Fruit fly (Drosophila melanogaster) whole organism, embryonic: ENCODE results near the gene CG10700.
A peak's percentile ranks its signal among the peaks of the same experiment; 100 is the strongest.

Experiments
- Bdp1 ChIP-seq: fragments of 200-800 bp; sonication (Bioruptor generic); optimal IDR thresholded peaks from 3 replicates; lab custom pipeline; 2016; ENCODE audit warnings: missing biosample characterization, missing genetic modification characterization
- Bteb2 ChIP-seq: fragments of 200-800 bp; sonication (Bioruptor generic); optimal IDR thresholded peaks from 2 replicates; lab custom pipeline; 2016; ENCODE audit warnings: missing biosample characterization, missing genetic modification characterization
- CG10462 ChIP-seq: fragments of 200-800 bp; sonication (Bioruptor generic); optimal IDR thresholded peaks from 2 replicates; lab custom pipeline; 2016; ENCODE audit warnings: missing biosample characterization, missing genetic modification characterization
- CG10565 ChIP-seq: fragments of 200-800 bp; sonication (Bioruptor generic); optimal IDR thresholded peaks from 3 replicates; lab custom pipeline; 2016; ENCODE audit warnings: missing biosample characterization, mild to moderate bottlenecking, missing genetic modification characterization
- CG13424 ChIP-seq: fragments of 200-800 bp; sonication (Bioruptor generic); optimal IDR thresholded peaks from 2 replicates; lab custom pipeline; 2019; ENCODE audit warnings: missing biosample characterization, mild to moderate bottlenecking, missing genetic modification characterization, moderate library complexity
- CG17359 ChIP-seq: fragments of 200-800 bp; sonication (Bioruptor generic); optimal IDR thresholded peaks from 3 replicates; lab custom pipeline; 2018; ENCODE audit warnings: missing biosample characterization, mild to moderate bottlenecking, missing genetic modification characterization, moderate library complexity
- CG17385 ChIP-seq: fragments of 200-800 bp; sonication (Bioruptor generic); optimal IDR thresholded peaks from 3 replicates; lab custom pipeline; 2018; ENCODE audit warnings: missing biosample characterization, mild to moderate bottlenecking, missing genetic modification characterization
- CG17568 ChIP-seq: fragments of 200-800 bp; sonication (Bioruptor generic); optimal IDR thresholded peaks from 2 replicates; lab custom pipeline; 2018; ENCODE audit warnings: missing biosample characterization, mild to moderate bottlenecking, missing genetic modification characterization, moderate library complexity
- CG18764 ChIP-seq: fragments of 200-800 bp; sonication (Bioruptor generic); optimal IDR thresholded peaks from 3 replicates; lab custom pipeline; 2016; ENCODE audit warnings: missing biosample characterization, missing genetic modification characterization
- CG2129 ChIP-seq: fragments of 200-800 bp; sonication (Bioruptor generic); IDR thresholded peaks from 2 replicates; pipeline ENCODE4 v1.3.6; 2022; ENCODE audit warnings: missing biosample characterization, missing genetic modification characterization; ENCODE audit not compliant: partially characterized antibody
- CG30403 ChIP-seq: fragments of 200-800 bp; sonication (Bioruptor generic); optimal IDR thresholded peaks from 3 replicates; lab custom pipeline; 2016; ENCODE audit warnings: missing biosample characterization, missing genetic modification characterization
- CG34422 ChIP-seq: fragments of 200-800 bp; sonication (Bioruptor generic); IDR thresholded peaks from 3 replicates; pipeline ENCODE4 v1.3.6; 2022; ENCODE audit warnings: missing biosample characterization, missing genetic modification characterization
- CG4617 ChIP-seq: fragments of 200-800 bp; sonication (Bioruptor generic); optimal IDR thresholded peaks from 3 replicates; lab custom pipeline; 2016; ENCODE audit warnings: missing biosample characterization, missing genetic modification characterization, borderline replicate concordance
- CG4730 ChIP-seq: fragments of 200-800 bp; sonication (Bioruptor generic); IDR thresholded peaks from 2 replicates; pipeline ENCODE4 v1.3.6; 2022; ENCODE audit warnings: missing biosample characterization, missing genetic modification characterization
- CG6813 ChIP-seq: fragments of 200-800 bp; sonication (Bioruptor generic); optimal IDR thresholded peaks from 2 replicates; lab custom pipeline; 2017; ENCODE audit warnings: missing biosample characterization, missing genetic modification characterization, mild to moderate bottlenecking, moderate library complexity, missing genetic modification reagents
- CG7963 ChIP-seq: fragments of 200-800 bp; sonication (Bioruptor generic); IDR thresholded peaks from 3 replicates; pipeline ENCODE4 v1.3.6; 2022; ENCODE audit warnings: missing biosample characterization, missing genetic modification characterization; ENCODE audit not compliant: partially characterized antibody
- CG8089 ChIP-seq: fragments of 200-800 bp; sonication (Bioruptor generic); optimal IDR thresholded peaks from 3 replicates; lab custom pipeline; 2016; ENCODE audit warnings: missing biosample characterization, missing genetic modification characterization
- CG8359 ChIP-seq: fragments of 200-800 bp; sonication (Bioruptor generic); optimal IDR thresholded peaks from 2 replicates; lab custom pipeline; 2017; ENCODE audit warnings: missing biosample characterization, mild to moderate bottlenecking, missing genetic modification characterization, borderline replicate concordance
- CG8924 ChIP-seq: fragments of 200-800 bp; optimal IDR thresholded peaks from 3 replicates; lab custom pipeline; 2019; ENCODE audit warnings: missing biosample characterization, mild to moderate bottlenecking, missing genetic modification characterization, moderate library complexity
- CG9437 ChIP-seq: fragments of 200-800 bp; sonication (Bioruptor generic); optimal IDR thresholded peaks from 2 replicates; lab custom pipeline; 2018; ENCODE audit warnings: missing biosample characterization, mild to moderate bottlenecking, missing genetic modification characterization
- CG9876 ChIP-seq: fragments of 200-800 bp; sonication (Bioruptor generic); optimal IDR thresholded peaks from 2 replicates; lab custom pipeline; 2016; ENCODE audit warnings: missing biosample characterization, missing genetic modification characterization
- Dad ChIP-seq: fragments of 200-800 bp; sonication (Bioruptor generic); optimal IDR thresholded peaks from 3 replicates; lab custom pipeline; 2016; ENCODE audit warnings: missing biosample characterization, missing genetic modification characterization
- Dp ChIP-seq: fragments of 200-800 bp; sonication (Bioruptor generic); optimal IDR thresholded peaks from 2 replicates; lab custom pipeline; 2018; ENCODE audit warnings: missing biosample characterization, mild to moderate bottlenecking, missing genetic modification characterization, moderate library complexity
- Eip74EF ChIP-seq, 2 experiments: fragments of 200-800 bp in 1 of 2; fragments of >200 bp in 1 of 2; sonication (Bioruptor generic) in 1 of 2; optimal IDR thresholded peaks; 2 replicates each; lab custom pipeline; 2017 to 2019; ENCODE audit warnings: missing biosample characterization in 2 of 2, missing genetic modification characterization in 2 of 2, mild to moderate bottlenecking in 1 of 2, moderate library complexity in 1 of 2
- Gsc ChIP-seq: fragments of 200-800 bp; sonication (Bioruptor generic); IDR thresholded peaks from 2 replicates; pipeline ENCODE4 v1.3.6; 2022; ENCODE audit warnings: missing biosample characterization, missing genetic modification characterization
- Kr ChIP-seq: fragments of 200-800 bp; sonication (Bioruptor generic); optimal IDR thresholded peaks from 2 replicates; lab custom pipeline; 2017; ENCODE audit warnings: missing biosample characterization, mild to moderate bottlenecking, missing genetic modification characterization
- Nf-YA ChIP-seq: fragments of 200-800 bp; sonication (Bioruptor generic); IDR thresholded peaks from 2 replicates; pipeline ENCODE4 v1.3.6; 2022; ENCODE audit warnings: missing biosample characterization, missing genetic modification characterization
- Six4 ChIP-seq: fragments of 200-800 bp; sonication (Bioruptor generic); optimal IDR thresholded peaks from 2 replicates; lab custom pipeline; 2016; ENCODE audit warnings: missing biosample characterization, missing genetic modification characterization
- Spps ChIP-seq: fragments of 200-800 bp; sonication (Bioruptor generic); optimal IDR thresholded peaks from 2 replicates; lab custom pipeline; 2018; ENCODE audit warnings: missing biosample characterization, mild to moderate bottlenecking, missing genetic modification characterization
- Sry-β ChIP-seq: fragments of 200-800 bp; sonication (Bioruptor generic); optimal IDR thresholded peaks from 2 replicates; lab custom pipeline; 2018; ENCODE audit warnings: missing biosample characterization, mild to moderate bottlenecking, missing genetic modification characterization, moderate library complexity
- Stat92E ChIP-seq, 3 experiments: fragments of >200 bp in 2 of 3; fragments of 200-800 bp in 1 of 3; sonication (Bioruptor generic) in 1 of 3; optimal IDR thresholded peaks; 2 replicates each; lab custom pipeline; 2017 to 2019; ENCODE audit warnings: missing biosample characterization in 3 of 3, missing genetic modification characterization in 3 of 3, mild to moderate bottlenecking in 1 of 3, moderate library complexity in 1 of 3
- Tbp ChIP-seq: fragments of >200 bp; optimal IDR thresholded peaks from 2 replicates; lab custom pipeline; 2018; ENCODE audit warnings: missing biosample characterization, missing genetic modification characterization
- YL-1 ChIP-seq: fragments of 200-800 bp; sonication (Bioruptor generic); optimal IDR thresholded peaks from 3 replicates; lab custom pipeline; 2017; ENCODE audit warnings: missing biosample characterization, mild to moderate bottlenecking, missing genetic modification characterization
- cg ChIP-seq: fragments of 200-800 bp; sonication (Bioruptor generic); optimal IDR thresholded peaks from 3 replicates; lab custom pipeline; 2019; ENCODE audit warnings: missing biosample characterization, mild to moderate bottlenecking, missing genetic modification characterization, moderate library complexity
- chif ChIP-seq, 2 experiments: fragments of 200-800 bp; sonication (Bioruptor generic); optimal IDR thresholded peaks; 3 replicates each; lab custom pipeline; 2016; ENCODE audit warnings: missing biosample characterization in 2 of 2, missing genetic modification characterization in 2 of 2
- emc ChIP-seq: fragments of 200-800 bp; sonication (Bioruptor generic); optimal IDR thresholded peaks from 2 replicates; lab custom pipeline; 2016; ENCODE audit warnings: missing biosample characterization, missing genetic modification characterization
- en ChIP-seq: fragments of 200-800 bp; sonication (Bioruptor generic); optimal IDR thresholded peaks from 2 replicates; lab custom pipeline; 2016; ENCODE audit warnings: missing biosample characterization, missing genetic modification characterization
- hkb ChIP-seq, 2 experiments: fragments of 200-800 bp in 1 of 2; fragments of >200 bp in 1 of 2; sonication (Bioruptor generic) in 1 of 2; IDR thresholded peaks in 1 of 2; optimal IDR thresholded peaks in 1 of 2; 2 replicates each; pipeline versions ENCODE4 v1.3.6 to Lab custom; 2017 to 2022; ENCODE audit warnings: missing biosample characterization in 1 of 2, missing genetic modification characterization in 1 of 2
- hth ChIP-seq: fragments of >200 bp; optimal IDR thresholded peaks from 2 replicates; lab custom pipeline; 2017; ENCODE audit warnings: inconsistent platforms
- nerfin-2 ChIP-seq: fragments of 200-800 bp; sonication (Bioruptor generic); IDR thresholded peaks from 2 replicates; pipeline ENCODE4 v1.3.6; 2022; ENCODE audit warnings: missing biosample characterization, missing genetic modification characterization; ENCODE audit not compliant: partially characterized antibody
- ranshi ChIP-seq: fragments of 200-800 bp; sonication (Bioruptor generic); IDR thresholded peaks from 2 replicates; pipeline ENCODE4 v1.3.6; 2022; ENCODE audit warnings: missing biosample characterization, missing genetic modification characterization
- run ChIP-seq: fragments of 200-800 bp; sonication (Bioruptor generic); optimal IDR thresholded peaks from 3 replicates; lab custom pipeline; 2018; ENCODE audit warnings: missing biosample characterization, mild to moderate bottlenecking, missing genetic modification characterization
- sd ChIP-seq: fragments of 200-800 bp; sonication (Bioruptor generic); optimal IDR thresholded peaks from 3 replicates; lab custom pipeline; 2018; ENCODE audit warnings: missing biosample characterization, mild to moderate bottlenecking, missing genetic modification characterization, moderate library complexity
- slou ChIP-seq: fragments of 200-800 bp; sonication (Bioruptor generic); optimal IDR thresholded peaks from 3 replicates; lab custom pipeline; 2016; ENCODE audit warnings: missing biosample characterization, missing genetic modification characterization
- slp2 ChIP-seq: fragments of 200-800 bp; sonication (Bioruptor generic); optimal IDR thresholded peaks from 2 replicates; lab custom pipeline; 2016; ENCODE audit warnings: missing biosample characterization, missing genetic modification characterization
- sna ChIP-seq: fragments of 200-800 bp; sonication (Bioruptor generic); IDR thresholded peaks from 2 replicates; pipeline ENCODE4 v1.3.6; 2022; ENCODE audit warnings: missing biosample characterization, missing genetic modification characterization; ENCODE audit not compliant: partially characterized antibody
- so ChIP-seq: fragments of 200-800 bp; sonication (Bioruptor generic); IDR thresholded peaks from 3 replicates; pipeline ENCODE4 v1.3.6; 2022; ENCODE audit warnings: missing biosample characterization, missing genetic modification characterization
- vfl ChIP-seq: fragments of 200-800 bp; sonication (Bioruptor generic); optimal IDR thresholded peaks from 2 replicates; lab custom pipeline; 2016; ENCODE audit warnings: missing biosample characterization, missing genetic modification characterization
- wdn ChIP-seq: fragments of 200-800 bp; sonication (Bioruptor generic); IDR thresholded peaks from 2 replicates; pipeline ENCODE4 v1.3.6; 2022; ENCODE audit warnings: missing biosample characterization, missing genetic modification characterization
- yki ChIP-seq: fragments of >200 bp; optimal IDR thresholded peaks from 3 replicates; lab custom pipeline; 2018

CG10700 gene

DNA sequence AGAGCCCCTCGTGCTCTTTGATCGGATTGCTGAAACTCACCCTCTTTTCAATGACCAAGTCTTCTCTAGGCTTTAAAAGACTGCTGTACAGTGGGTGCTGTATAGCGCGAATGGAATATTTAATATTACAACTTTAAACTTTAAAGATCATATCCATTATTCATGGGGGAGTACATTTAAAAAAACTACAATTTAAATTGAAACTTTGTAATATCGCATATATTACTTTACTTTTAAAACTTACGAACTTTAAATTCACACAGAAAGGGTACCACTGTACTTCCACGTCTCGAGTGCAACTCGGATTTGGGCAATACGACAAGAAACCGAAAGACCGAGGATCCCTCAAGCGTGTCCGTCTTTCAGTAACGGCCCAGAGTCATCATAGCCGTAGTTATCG is 19.9 kb downstream of the CG10700 start, which contains the start of gene Phlpp (continued):
- TF ChIP-seq so (GFP tag; lab: Robert Waterston, UW) = peak; percentile 77; the same call in 2 of the 3 replicates
- TF ChIP-seq Bdp1 (GFP tag; lab: Kevin White, UChicago) = no peak
- TF ChIP-seq slp2 (GFP tag; lab: Kevin White, UChicago) = peak; percentile 4
- no peak for TF ChIP-seq sna (GFP tag; lab: Robert Waterston, UW)
- TF ChIP-seq Dad (GFP tag; lab: Kevin White, UChicago) = no peak
- TF ChIP-seq CG18764 (GFP tag; lab: Kevin White, UChicago) = no peak
- TF ChIP-seq ranshi (GFP tag; lab: Robert Waterston, UW) = peak; percentile 66
- peak in 1 of 2 experiments; percentile 14 for TF ChIP-seq chif (GFP tag; optimal IDR thresholded peaks at IDR 0.05; lab: Kevin White, UChicago)
- TF ChIP-seq CG9437 (GFP tag; lab: Kevin White, UChicago) = peak; percentile 2
- no peak for TF ChIP-seq nerfin-2 (GFP tag; lab: Robert Waterston, UW)
- TF ChIP-seq CG4617 (GFP tag; lab: Kevin White, UChicago) = no peak
- TF ChIP-seq Sry-β = no peak
- peak; percentile 41 for TF ChIP-seq CG13424 (tag; lab: Kevin White, UChicago)
- TF ChIP-seq hth = no peak
- TF ChIP-seq en (GFP tag; lab: Kevin White, UChicago) = peak; percentile 28
- no peak for TF ChIP-seq Stat92E (GFP tag; optimal IDR thresholded peaks at IDR 0.05; lab: Kevin White, UChicago)
- no peak for TF ChIP-seq CG9876 (GFP tag; lab: Kevin White, UChicago)
- TF ChIP-seq yki (lab: Kevin White, UChicago) = no peak
- TF ChIP-seq vfl = no peak
- no peak for TF ChIP-seq run
- TF ChIP-seq CG8089 (GFP tag; lab: Kevin White, UChicago) = no peak
- peak; percentile 8 for TF ChIP-seq Six4 (GFP tag; lab: Kevin White, UChicago)
- peak; percentile 47; the same call in 1 of the 2 replicates for TF ChIP-seq CG4730 (GFP tag; lab: Robert Waterston, UW)
- TF ChIP-seq Spps = peak; percentile 26
- TF ChIP-seq Kr (GFP tag; lab: Kevin White, UChicago) = no peak
- no peak for TF ChIP-seq Tbp (GFP tag; lab: Kevin White, UChicago)
- TF ChIP-seq CG8924 (tag; lab: Kevin White, UChicago) = peak; percentile 40
- TF ChIP-seq emc (GFP tag; lab: Kevin White, UChicago) = no peak
- no peak for TF ChIP-seq Dp
- no peak for TF ChIP-seq slou (GFP tag; lab: Kevin White, UChicago)
- TF ChIP-seq CG17359 (tag; lab: Kevin White, UChicago) = peak; percentile 68
- peak; percentile 7 for TF ChIP-seq CG10462 (GFP tag; lab: Kevin White, UChicago)
- no peak for TF ChIP-seq hkb (optimal IDR thresholded peaks at IDR 0.05; lab: Kevin White, UChicago)
- TF ChIP-seq hkb (GFP tag; IDR thresholded peaks at IDR 0.05; lab: Robert Waterston, UW) = peak; percentile 79
- TF ChIP-seq CG6813 = peak; percentile 49
- no peak for TF ChIP-seq CG17568 (GFP tag; lab: Kevin White, UChicago)
- no peak for TF ChIP-seq Bteb2 (GFP tag; lab: Kevin White, UChicago)
- TF ChIP-seq CG30403 (GFP tag; lab: Kevin White, UChicago) = peak; percentile 57
- no peak for TF ChIP-seq CG2129 (GFP tag; lab: Robert Waterston, UW)
- no peak for TF ChIP-seq Eip74EF (GFP tag; optimal IDR thresholded peaks at IDR 0.05; lab: Kevin White, UChicago)
- no peak for TF ChIP-seq wdn (GFP tag; lab: Robert Waterston, UW)
- TF ChIP-seq Nf-YA = peak; percentile 47; the same call in 1 of the 2 replicates
- TF ChIP-seq CG10565 (GFP tag; lab: Kevin White, UChicago) = no peak
- TF ChIP-seq CG34422 (GFP tag; lab: Robert Waterston, UW) = peak; percentile 70; the same call in 1 of the 3 replicates
- TF ChIP-seq CG7963 (GFP tag; lab: Robert Waterston, UW) = no peak
- TF ChIP-seq Gsc (GFP tag; lab: Robert Waterston, UW) = no peak
- no peak for TF ChIP-seq YL-1 (GFP tag; lab: Kevin White, UChicago)
- no peak for TF ChIP-seq sd (tag; lab: Kevin White, UChicago)
- TF ChIP-seq CG17385 (GFP tag; lab: Kevin White, UChicago) = no peak
- peak; percentile 33 for TF ChIP-seq CG8359 (GFP tag; lab: Kevin White, UChicago)
- no peak for TF ChIP-seq cg (GFP tag; lab: Kevin White, UChicago)
